Fruit fly (Drosophila melanogaster) whole organism, wandering third instar larva: ENCODE measurements around the gene msk.

Experiments used
- Abd-B ChIP-seq: fragments of >200 bp; optimal IDR thresholded peaks from 2 replicates; lab custom pipeline; 2017; ENCODE audit warnings: missing biosample characterization, missing genetic modification characterization
- CG32264 ChIP-seq: fragments of 200-800 bp; sonication (Bioruptor generic); optimal IDR thresholded peaks from 2 replicates; lab custom pipeline; 2016; ENCODE audit warnings: missing biosample characterization, missing genetic modification characterization
- CG9705 ChIP-seq: fragments of 200-800 bp; sonication (Bioruptor generic); optimal IDR thresholded peaks from 2 replicates; lab custom pipeline; 2018; ENCODE audit warnings: missing biosample characterization, mild to moderate bottlenecking, missing genetic modification characterization
- CrebA ChIP-seq: fragments of 200-800 bp; sonication (Bioruptor generic); optimal IDR thresholded peaks from 2 replicates; lab custom pipeline; 2016; ENCODE audit warnings: missing biosample characterization, mild to moderate bottlenecking, missing genetic modification characterization, borderline replicate concordance
- Dif ChIP-seq: fragments of 200-275, 200-300 bp; sonication (Bioruptor generic); optimal IDR thresholded peaks from 2 replicates; lab custom pipeline; 2018; ENCODE audit warnings: missing biosample characterization, missing genetic modification characterization; ENCODE audit not compliant: partially characterized antibody
- GATAd ChIP-seq: sonication (Bioruptor generic); optimal IDR thresholded peaks from 2 replicates; lab custom pipeline; 2016; ENCODE audit warnings: missing biosample characterization, missing genetic modification characterization
- HLH106 ChIP-seq: fragments of 200-800 bp; optimal IDR thresholded peaks from 3 replicates; lab custom pipeline; 2019; ENCODE audit warnings: missing biosample characterization, mild to moderate bottlenecking, missing genetic modification characterization, moderate library complexity
- Hnf4 ChIP-seq: fragments of 200-800 bp; sonication (Bioruptor generic); optimal IDR thresholded peaks from 2 replicates; lab custom pipeline; 2016; ENCODE audit warnings: missing biosample characterization, mild to moderate bottlenecking, missing genetic modification characterization
- Hr78 ChIP-seq: fragments of >200 bp; optimal IDR thresholded peaks from 2 replicates; lab custom pipeline; 2017; ENCODE audit warnings: missing biosample characterization, missing genetic modification characterization
- Hr83 ChIP-seq: fragments of 200-300 bp; sonication (Bioruptor generic); optimal IDR thresholded peaks from 2 replicates; lab custom pipeline; 2016; ENCODE audit warnings: missing biosample characterization, mild to moderate bottlenecking, missing genetic modification characterization, moderate library complexity; ENCODE audit not compliant: poor library complexity, severe bottlenecking
- Jra ChIP-seq: sonication (Bioruptor generic); optimal IDR thresholded peaks from 2 replicates; lab custom pipeline; 2016; ENCODE audit warnings: missing biosample characterization, missing genetic modification characterization
- Mio ChIP-seq: sonication (Bioruptor generic); optimal IDR thresholded peaks from 2 replicates; lab custom pipeline; 2016; ENCODE audit warnings: missing biosample characterization, missing genetic modification characterization
- Myc ChIP-seq: fragments of >200 bp; optimal IDR thresholded peaks from 2 replicates; lab custom pipeline; 2017
- N ChIP-seq: fragments of >200 bp; optimal IDR thresholded peaks from 2 replicates; lab custom pipeline; 2018; ENCODE audit warnings: missing biosample characterization, missing external identifiers, missing genetic modification characterization
- OdsH ChIP-seq: fragments of 200-800 bp; sonication (Bioruptor generic); optimal IDR thresholded peaks from 2 replicates; lab custom pipeline; 2016; ENCODE audit warnings: missing biosample characterization, mild to moderate bottlenecking, missing genetic modification characterization
- Rel ChIP-seq, 2 experiments: fragments of 200-800 bp; sonication (Bioruptor generic) in 1 of 2; optimal IDR thresholded peaks; 2 replicates in 1 of 2; 3 replicates in 1 of 2; lab custom pipeline; 2016 to 2019; ENCODE audit warnings: mild to moderate bottlenecking in 2 of 2, missing biosample characterization in 2 of 2, missing genetic modification characterization in 2 of 2, moderate library complexity in 1 of 2
- Sp1 ChIP-seq: fragments of 200-800 bp; sonication (Bioruptor generic); optimal IDR thresholded peaks from 3 replicates; lab custom pipeline; 2019; ENCODE audit warnings: missing biosample characterization, mild to moderate bottlenecking, missing genetic modification characterization, moderate library complexity
- Vsx2 ChIP-seq: fragments of 200-300, 225-300 bp; sonication (Bioruptor generic); optimal IDR thresholded peaks from 2 replicates; lab custom pipeline; 2018; ENCODE audit warnings: missing biosample characterization, missing genetic modification characterization; ENCODE audit not compliant: partially characterized antibody
- br ChIP-seq: fragments of 200-800 bp; sonication (Bioruptor generic); optimal IDR thresholded peaks from 2 replicates; lab custom pipeline; 2016; ENCODE audit warnings: missing biosample characterization, missing genetic modification characterization
- brk ChIP-seq: fragments of 200-800 bp; sonication (Bioruptor generic); optimal IDR thresholded peaks from 2 replicates; lab custom pipeline; 2016; ENCODE audit warnings: missing biosample characterization, mild to moderate bottlenecking, missing genetic modification characterization
- dl ChIP-seq, 2 experiments: fragments of 175-275, 200-275 bp in 1 of 2; fragments of 200-275 bp in 1 of 2; sonication (Bioruptor generic); optimal IDR thresholded peaks; lab custom pipeline; 2018; ENCODE audit warnings: mild to moderate bottlenecking in 2 of 2, missing biosample characterization in 2 of 2, missing genetic modification characterization in 2 of 2, moderate library complexity in 2 of 2; ENCODE audit not compliant: partially characterized antibody in 2 of 2, insufficient read depth in 1 of 2
- dmrt93B ChIP-seq: fragments of 200-800 bp; sonication (Bioruptor generic); optimal IDR thresholded peaks from 2 replicates; lab custom pipeline; 2018; ENCODE audit warnings: missing biosample characterization, mild to moderate bottlenecking, missing genetic modification characterization
- ey ChIP-seq: fragments of 200-800 bp; sonication (Bioruptor generic); optimal IDR thresholded peaks from 2 replicates; lab custom pipeline; 2016; ENCODE audit warnings: missing biosample characterization, missing genetic modification characterization
- foxo ChIP-seq, 2 experiments: fragments of 200-800 bp; sonication (Bioruptor generic); optimal IDR thresholded peaks; 2 replicates in 1 of 2; 3 replicates in 1 of 2; lab custom pipeline; 2016 to 2017; ENCODE audit warnings: missing biosample characterization in 2 of 2, missing genetic modification characterization in 2 of 2
- fru ChIP-seq: fragments of 200-800 bp; sonication (Bioruptor generic); optimal IDR thresholded peaks from 3 replicates; lab custom pipeline; 2016; ENCODE audit warnings: missing biosample characterization, mild to moderate bottlenecking, missing genetic modification characterization
- h ChIP-seq: fragments of 200-800 bp; sonication (Bioruptor generic); optimal IDR thresholded peaks from 3 replicates; lab custom pipeline; 2016; ENCODE audit warnings: missing biosample characterization, mild to moderate bottlenecking, missing genetic modification characterization
- jim ChIP-seq: fragments of 175-275, 200-325 bp; sonication (Bioruptor generic); optimal IDR thresholded peaks from 2 replicates; lab custom pipeline; 2016; ENCODE audit warnings: missing biosample characterization, mild to moderate bottlenecking, missing genetic modification characterization
- lola ChIP-seq: fragments of >200 bp; optimal IDR thresholded peaks from 2 replicates; lab custom pipeline; 2017; ENCODE audit warnings: missing biosample characterization, missing genetic modification characterization
- pan ChIP-seq: fragments of >200 bp; optimal IDR thresholded peaks from 2 replicates; lab custom pipeline; 2017
- psq ChIP-seq: fragments of 200-800 bp; sonication (Bioruptor generic); optimal IDR thresholded peaks from 3 replicates; lab custom pipeline; 2017; ENCODE audit warnings: missing biosample characterization, mild to moderate bottlenecking, missing genetic modification characterization, moderate library complexity
- rgr ChIP-seq: fragments of 200-800 bp; sonication (Bioruptor generic); optimal IDR thresholded peaks from 3 replicates; lab custom pipeline; 2016; ENCODE audit warnings: missing biosample characterization, mild to moderate bottlenecking, missing genetic modification characterization
- sage ChIP-seq: fragments of 200-800 bp; sonication (Bioruptor generic); optimal IDR thresholded peaks from 2 replicates; lab custom pipeline; 2016; ENCODE audit warnings: missing biosample characterization, mild to moderate bottlenecking, missing genetic modification characterization
- sv ChIP-seq: fragments of 200-800 bp; sonication (Bioruptor generic); optimal IDR thresholded peaks from 3 replicates; lab custom pipeline; 2016; ENCODE audit warnings: missing biosample characterization, missing genetic modification characterization
- tai ChIP-seq: sonication (Bioruptor generic); optimal IDR thresholded peaks from 2 replicates; lab custom pipeline; 2016; ENCODE audit warnings: missing biosample characterization, missing genetic modification characterization
- usp ChIP-seq: fragments of >200 bp; optimal IDR thresholded peaks from 2 replicates; lab custom pipeline; 2017; ENCODE audit warnings: missing biosample characterization, missing genetic modification characterization

Gene msk

dm6 chr3L:8115864-8116528 is at the start of gene msk, which contains the start of gene Arp3:
Gene msk (plus strand): TSS chr3L:8116179.
Gene Arp3 (minus strand): TSS chr3L:8115902.
- TF ChIP-seq Mio (GFP tag; lab: Kevin White, UChicago) (peak; percentile 2), jim (GFP tag; lab: Kevin White, UChicago) (no peak), Dif (GFP tag; lab: Kevin White, UChicago) (no peak), rgr (GFP tag; lab: Kevin White, UChicago) (peak; percentile 84), Rel (GFP tag; optimal IDR thresholded peaks at IDR 0.05; lab: Kevin White, UChicago) (no peak), Rel (tag; optimal IDR thresholded peaks at IDR 0.05; lab: Kevin White, UChicago) (peak; percentile 64), GATAd (GFP tag; lab: Kevin White, UChicago) (peak; percentile 50), brk (GFP tag; lab: Kevin White, UChicago) (no peak), OdsH (GFP tag; lab: Kevin White, UChicago) (peak; percentile 76), N (GFP tag; lab: Kevin White, UChicago) (no peak), h (GFP tag; lab: Kevin White, UChicago) (peak; percentile 87), HLH106 (tag; lab: Kevin White, UChicago) (peak; percentile 81), Hr83 (peak; percentile 75), sage (no peak), Vsx2 (GFP tag; lab: Kevin White, UChicago) (no peak), Hnf4 (GFP tag; lab: Kevin White, UChicago) (peak; percentile 84), Sp1 (GFP tag; lab: Kevin White, UChicago) (peak; percentile 72), dmrt93B (no peak), fru (no peak), Jra (GFP tag; lab: Kevin White, UChicago) (peak; percentile 87), CrebA (GFP tag; lab: Kevin White, UChicago) (no peak), usp (GFP tag; lab: Kevin White, UChicago) (no peak), CG32264 (no peak), br (GFP tag; lab: Kevin White, UChicago) (peak; percentile 82), foxo (GFP tag; optimal IDR thresholded peaks at IDR 0.05; lab: Kevin White, UChicago) (peak in 1 of 2 experiments; percentile 88), pan (lab: Kevin White, UChicago) (no peak), ey (GFP tag; lab: Kevin White, UChicago) (peak; percentile 81), psq (peak; percentile 82), Myc (lab: Kevin White, UChicago) (peak; percentile 38), CG9705 (GFP tag; lab: Kevin White, UChicago) (peak; percentile 79), sv (GFP tag; lab: Kevin White, UChicago) (peak; percentile 88)

DNA sequence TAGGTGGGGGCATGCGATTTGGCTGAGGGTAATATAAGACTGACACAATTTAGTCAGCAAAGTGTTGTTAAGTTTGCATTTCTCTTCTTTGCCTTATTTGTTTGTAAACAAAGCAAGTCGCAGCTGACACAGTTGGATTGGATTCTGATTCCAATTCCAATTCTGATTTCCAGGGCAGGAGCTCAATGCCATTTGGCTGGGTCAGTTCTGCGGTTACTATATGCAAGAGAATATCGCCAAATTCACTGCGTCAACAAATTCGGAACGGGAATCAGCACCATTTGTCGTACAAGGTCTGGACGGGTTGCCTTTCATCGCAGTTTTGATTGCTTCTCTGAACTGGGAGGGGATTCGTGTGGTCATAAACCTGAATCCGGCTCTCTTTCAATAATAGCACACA is 48.5 kb upstream of the msk start:
- TF ChIP-seq GATAd (GFP tag; lab: Kevin White, UChicago) (no peak), psq (no peak), jim (GFP tag; lab: Kevin White, UChicago) (no peak), Hr78 (GFP tag; lab: Kevin White, UChicago) (no peak), usp (GFP tag; lab: Kevin White, UChicago) (no peak)

DNA sequence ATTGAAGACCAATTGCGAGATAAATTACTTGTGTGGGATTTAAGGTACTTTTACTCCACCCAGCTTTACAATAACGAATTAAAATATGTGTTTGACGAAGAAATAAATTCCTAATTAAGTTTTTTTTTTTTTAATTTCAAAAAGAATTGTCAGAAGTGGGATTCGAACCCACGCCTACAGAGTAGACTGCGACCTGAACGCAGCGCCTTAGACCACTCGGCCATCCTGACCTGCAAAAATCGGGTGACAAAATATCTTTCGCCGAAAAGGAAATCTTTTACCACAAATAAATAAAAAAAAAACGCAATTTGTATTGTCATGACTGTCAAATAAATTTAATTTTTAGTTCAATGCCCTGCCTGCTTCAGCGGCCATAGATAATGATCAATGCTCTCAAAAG is 47.9 kb upstream of the msk start:
- TF ChIP-seq Abd-B (no peak), Myc (lab: Kevin White, UChicago) (no peak), CG9705 (GFP tag; lab: Kevin White, UChicago) (no peak), HLH106 (tag; lab: Kevin White, UChicago) (no peak), sage (no peak), Sp1 (GFP tag; lab: Kevin White, UChicago) (no peak), lola (GFP tag; lab: Kevin White, UChicago) (no peak), sv (GFP tag; lab: Kevin White, UChicago) (no peak), OdsH (GFP tag; lab: Kevin White, UChicago) (no peak), dl (GFP tag; optimal IDR thresholded peaks at IDR 0.05; lab: Kevin White, UChicago; ENCODE audit: insufficient read depth in 1 of 2, partially characterized antibody in 2 of 2) (no peak), Rel (GFP tag; optimal IDR thresholded peaks at IDR 0.05; lab: Kevin White, UChicago) (no peak), Rel (tag; optimal IDR thresholded peaks at IDR 0.05; lab: Kevin White, UChicago) (no peak), tai (no peak), Mio (GFP tag; lab: Kevin White, UChicago) (no peak)
